Fruit fly (Drosophila melanogaster): ENCODE results near the gene Wdr82.

The Wdr82 gene

dm6 chr2L:8370364-8371326, 3.6 kb upstream of the Wdr82 start, which contains the start of gene CG17292 (continued):
- TF ChIP-seq CG17912 (GFP tag; optimal IDR thresholded peaks at IDR 0.05): peak; percentile 45
- TF ChIP-seq Xrp1 (GFP tag; IDR thresholded peaks at IDR 0.05): peak; percentile 63
- no peak for TF ChIP-seq zf30C (GFP tag; optimal IDR thresholded peaks at IDR 0.05)
- peak; percentile 58 for TF ChIP-seq HHEX (GFP tag; optimal IDR thresholded peaks at IDR 0.05)
- peak; percentile 6 for TF ChIP-seq ERR (GFP tag; optimal IDR thresholded peaks at IDR 0.05)
- TF ChIP-seq D19B (GFP tag; optimal IDR thresholded peaks at IDR 0.05): no peak
- no peak for TF ChIP-seq Stat92E (GFP tag; optimal IDR thresholded peaks at IDR 0.05)
- TF ChIP-seq CkIIα-i1 (GFP tag; IDR thresholded peaks at IDR 0.05): no peak
- TF ChIP-seq Side (GFP tag; optimal IDR thresholded peaks at IDR 0.05): peak; percentile 43
- peak; percentile 86 for TF ChIP-seq Atf6 (GFP tag; IDR thresholded peaks at IDR 0.05)
- TF ChIP-seq trh (GFP tag; optimal IDR thresholded peaks at IDR 0.05): no peak
- no peak for TF ChIP-seq Atf3 (GFP tag; optimal IDR thresholded peaks at IDR 0.05)
- TF ChIP-seq z (GFP tag; IDR thresholded peaks at IDR 0.05): peak; percentile 15; the same call in 1 of the 3 replicates
- peak; percentile 49 for TF ChIP-seq CG2678 (tag; optimal IDR thresholded peaks at IDR 0.05)
- peak; percentile 14; the same call in 1 of the 2 replicates for TF ChIP-seq ssp (GFP tag; IDR thresholded peaks at IDR 0.05)
- peak; percentile 89 for TF ChIP-seq unc-4 (GFP tag; IDR thresholded peaks at IDR 0.05; ENCODE audit: partially characterized antibody)
- TF ChIP-seq CG1603 (tag; optimal IDR thresholded peaks at IDR 0.05): peak; percentile 61
- no peak for TF ChIP-seq Chrac-16 (GFP tag; optimal IDR thresholded peaks at IDR 0.05)
- peak; percentile 71 for TF ChIP-seq gro (GFP tag; optimal IDR thresholded peaks at IDR 0.05)
- TF ChIP-seq CG1832 (GFP tag; optimal IDR thresholded peaks at IDR 0.05): no peak
- peak; percentile 31; the same call in 1 of the 2 replicates for TF ChIP-seq CG2129 (GFP tag; IDR thresholded peaks at IDR 0.05; ENCODE audit: partially characterized antibody)
- TF ChIP-seq fd64A (GFP tag; optimal IDR thresholded peaks at IDR 0.05): no peak
- peak; percentile 35; the same call in 1 of the 3 replicates for TF ChIP-seq H15 (GFP tag; IDR thresholded peaks at IDR 0.05)
- TF ChIP-seq CG30020 (tag; optimal IDR thresholded peaks at IDR 0.05): no peak
- TF ChIP-seq CG7987 (GFP tag; optimal IDR thresholded peaks at IDR 0.05): peak; percentile 55
- no peak for TF ChIP-seq danr (GFP tag; IDR thresholded peaks at IDR 0.05)
- TF ChIP-seq ara (GFP tag; IDR thresholded peaks at IDR 0.05): no peak
- peak; percentile 46 for TF ChIP-seq ems (GFP tag; optimal IDR thresholded peaks at IDR 0.05)
- no peak for TF ChIP-seq CG4730 (GFP tag; IDR thresholded peaks at IDR 0.05)
- peak; percentile 59; the same call in 1 of the 2 replicates for TF ChIP-seq bowl (GFP tag; IDR thresholded peaks at IDR 0.05)
- TF ChIP-seq Drgx (GFP tag; IDR thresholded peaks at IDR 0.05): peak; percentile 58
- TF ChIP-seq CG18476 (GFP tag; optimal IDR thresholded peaks at IDR 0.05): no peak
- peak; percentile 61 for TF ChIP-seq bcd (GFP tag; optimal IDR thresholded peaks at IDR 0.05)
- no peak for TF ChIP-seq chif (GFP tag; optimal IDR thresholded peaks at IDR 0.05)
- no peak for TF ChIP-seq tin (GFP tag; optimal IDR thresholded peaks at IDR 0.05)
- TF ChIP-seq fru (optimal IDR thresholded peaks at IDR 0.05): no peak
- TF ChIP-seq Opbp (GFP tag; IDR thresholded peaks at IDR 0.05; ENCODE audit: partially characterized antibody): peak; percentile 95
- TF ChIP-seq Oaz (GFP tag; IDR thresholded peaks at IDR 0.05): peak; percentile 24; the same call in 1 of the 2 replicates
- no peak for TF ChIP-seq slou (GFP tag; optimal IDR thresholded peaks at IDR 0.05)
- peak; percentile 25 for TF ChIP-seq kni (GFP tag; optimal IDR thresholded peaks at IDR 0.05)
- TF ChIP-seq prd (optimal IDR thresholded peaks at IDR 0.05): no peak
- peak; percentile 35; the same call in 1 of the 3 replicates for TF ChIP-seq prd (GFP tag; IDR thresholded peaks at IDR 0.05)
- no peak for TF ChIP-seq Lhr (GFP tag; optimal IDR thresholded peaks at IDR 0.05)
- peak; percentile 88 for TF ChIP-seq CG34224 (GFP tag; IDR thresholded peaks at IDR 0.05; ENCODE audit: partially characterized antibody)
- TF ChIP-seq Lpt (GFP tag; optimal IDR thresholded peaks at IDR 0.05): no peak
- peak; percentile 47 for TF ChIP-seq lilli (GFP tag; optimal IDR thresholded peaks at IDR 0.05)
- peak; percentile 94 for TF ChIP-seq Bgb (GFP tag; IDR thresholded peaks at IDR 0.05; ENCODE audit: partially characterized antibody)
- TF ChIP-seq grn (GFP tag; optimal IDR thresholded peaks at IDR 0.05): peak; percentile 17
- TF ChIP-seq TFAM (GFP tag; optimal IDR thresholded peaks at IDR 0.05): no peak

Measured in whole organism, embryonic.